Worm (Caenorhabditis elegans): ENCODE data around the gene ZK1248.5.

The ZK1248.5 gene

DNA sequence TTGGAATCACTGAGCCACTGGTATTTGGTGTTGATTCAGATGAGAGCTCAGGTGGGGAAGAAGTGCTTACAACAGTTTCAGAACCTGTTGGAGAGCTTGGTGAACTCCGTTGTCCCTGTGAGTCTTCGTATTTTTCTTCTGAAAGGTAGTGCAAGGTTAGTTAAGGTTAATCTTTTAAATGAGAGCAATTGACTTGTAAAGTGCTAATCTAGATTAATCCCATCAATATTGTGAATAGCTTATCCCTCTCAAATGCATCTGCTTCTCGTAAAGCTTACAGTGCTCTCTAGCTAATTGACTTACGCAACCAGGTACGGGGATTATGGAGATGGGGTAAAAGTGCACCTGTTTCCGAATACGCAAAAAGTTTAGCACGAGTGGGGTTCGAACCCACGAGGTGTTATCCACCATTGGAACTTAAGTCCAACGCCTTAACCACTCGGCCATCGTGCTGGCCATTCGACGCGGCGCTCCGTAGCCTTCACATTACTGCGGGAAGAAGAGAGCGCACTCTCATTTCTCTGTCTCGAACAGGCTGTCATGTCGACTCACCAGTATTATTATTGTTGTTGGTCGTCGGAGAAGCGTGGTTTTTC is 37.7 kb upstream of the ZK1248.5 start (continued):
- no peak for TF ChIP-seq alr-1 (tag; optimal IDR thresholded peaks at IDR 0.05; ENCODE audit: borderline replicate concordance)
- TF ChIP-seq aha-1 (tag; optimal IDR thresholded peaks at IDR 0.05) = no peak
- peak; percentile 59 for TF ChIP-seq nhr-19 (GFP tag; conservative IDR thresholded peaks at IDR 0.05)
- 0 out of 2 replicates have a peak, but pooled peaks have one; percentile 3 for TF ChIP-seq isw-1 (GFP tag; IDR thresholded peaks at IDR 0.05)
- peak; percentile 11 for TF ChIP-seq ceh-8 (GFP tag; optimal IDR thresholded peaks at IDR 0.05)
- no peak for TF ChIP-seq ceh-90 (tag; optimal IDR thresholded peaks at IDR 0.05)
- no peak for TF ChIP-seq Y116A8C.19 (tag; optimal IDR thresholded peaks at IDR 0.05; ENCODE audit: borderline replicate concordance)
- TF ChIP-seq grh-1 (GFP tag; IDR thresholded peaks at IDR 0.05) = no peak
- no peak for TF ChIP-seq ztf-4 (tag; optimal IDR thresholded peaks at IDR 0.05)
- TF ChIP-seq irx-1 (tag; optimal IDR thresholded peaks at IDR 0.05) = no peak
- TF ChIP-seq mef-2 (tag; optimal IDR thresholded peaks at IDR 0.05) = no peak
- no peak for TF ChIP-seq fkh-10 (GFP tag; optimal IDR thresholded peaks at IDR 0.05)
- TF ChIP-seq hlh-17 (GFP tag; optimal IDR thresholded peaks at IDR 0.05; ENCODE audit: borderline replicate concordance) = no peak
- TF ChIP-seq pqm-1 (tag; optimal IDR thresholded peaks at IDR 0.05) = no peak
- TF ChIP-seq lin-13 (GFP tag; optimal IDR thresholded peaks at IDR 0.05) = peak; percentile 28
- TF ChIP-seq snpc-4 (tag; optimal IDR thresholded peaks at IDR 0.05) = peak; percentile 23
- peak; percentile 50 for TF ChIP-seq nhr-90 (tag; optimal IDR thresholded peaks at IDR 0.05; ENCODE audit: poor library complexity)
- TF ChIP-seq ceh-88 (GFP tag; IDR thresholded peaks at IDR 0.05) = no peak
- peak; percentile 51 for TF ChIP-seq swsn-7 (tag; optimal IDR thresholded peaks at IDR 0.05)
- no peak for TF ChIP-seq vab-15 (tag; optimal IDR thresholded peaks at IDR 0.05)
- no peak for TF ChIP-seq fos-1 (tag; optimal IDR thresholded peaks at IDR 0.05)
- TF ChIP-seq nhr-85 (tag) = peak; percentile 57
- TF ChIP-seq dpl-1 (GFP tag; optimal IDR thresholded peaks at IDR 0.05) = peak in 2 of 3 experiments; percentile 10 to 18
- TF ChIP-seq ces-1 (GFP tag; optimal IDR thresholded peaks at IDR 0.05) = no peak
- no peak for TF ChIP-seq pag-3 (tag; optimal IDR thresholded peaks at IDR 0.05; ENCODE audit: borderline replicate concordance, insufficient read depth)
- no peak for TF ChIP-seq blmp-1 (tag; optimal IDR thresholded peaks at IDR 0.05)
- TF ChIP-seq egl-27 (tag; optimal IDR thresholded peaks at IDR 0.05) = no peak
- TF ChIP-seq tbx-2 (tag; optimal IDR thresholded peaks at IDR 0.05) = no peak
- TF ChIP-seq xbp-1 (tag; optimal IDR thresholded peaks at IDR 0.05) = peak; percentile 17
- no peak for TF ChIP-seq nhr-76 (tag; optimal IDR thresholded peaks at IDR 0.05)
- peak in 1 of 6 experiments; percentile 13 for TF ChIP-seq elt-3 (tag; optimal IDR thresholded peaks at IDR 0.05)
- TF ChIP-seq ceh-63 (GFP tag; optimal IDR thresholded peaks at IDR 0.05) = no peak
- TF ChIP-seq nhr-237 (tag; optimal IDR thresholded peaks at IDR 0.05) = no peak
- no peak for TF ChIP-seq unc-98 (GFP tag; IDR thresholded peaks at IDR 0.05)
- no peak for TF ChIP-seq fkh-4 (tag; optimal IDR thresholded peaks at IDR 0.05; ENCODE audit: borderline replicate concordance)
- no peak for TF ChIP-seq zip-4 (GFP tag; optimal IDR thresholded peaks at IDR 0.05)
- no peak for TF ChIP-seq tlp-1 (tag; optimal IDR thresholded peaks at IDR 0.05)
- no peak for TF ChIP-seq mab-9 (GFP tag; IDR thresholded peaks at IDR 0.05)
- TF ChIP-seq ztf-11 (tag; optimal IDR thresholded peaks at IDR 0.05) = no peak
- no peak for TF ChIP-seq nhr-12 (tag; optimal IDR thresholded peaks at IDR 0.05)
- peak in 1 of 2 experiments; percentile 50 for TF ChIP-seq mdl-1 (tag; optimal IDR thresholded peaks at IDR 0.05)
- peak; percentile 56 for TF ChIP-seq C16A3.4 (tag; optimal IDR thresholded peaks at IDR 0.05)
- no peak for TF ChIP-seq ama-1 (optimal IDR thresholded peaks at IDR 0.05)
- TF ChIP-seq jun-1 (tag; optimal IDR thresholded peaks at IDR 0.05) = no peak
- TF ChIP-seq fkh-8 (tag; optimal IDR thresholded peaks at IDR 0.05) = peak; percentile 16
- TF ChIP-seq C34B4.2 (tag; optimal IDR thresholded peaks at IDR 0.05) = no peak
- no peak for TF ChIP-seq pax-3 (tag; optimal IDR thresholded peaks at IDR 0.05)
- TF ChIP-seq F16B12.6 (tag; optimal IDR thresholded peaks at IDR 0.05) = peak; percentile 42
- TF ChIP-seq nhr-11 (tag; optimal IDR thresholded peaks at IDR 0.05) = no peak
- TF ChIP-seq efl-3 (GFP tag; optimal IDR thresholded peaks at IDR 0.05) = no peak
- TF ChIP-seq nhr-28 (tag; optimal IDR thresholded peaks at IDR 0.05) = no peak
- no peak for TF ChIP-seq zag-1 (tag; optimal IDR thresholded peaks at IDR 0.05)
